Worm (Caenorhabditis elegans) whole organism, L4 larva: Measurements from ENCODE around the gene F41B4.3.

Experiments
- F37D6.2 ChIP-seq: sonication (generic microtip); optimal IDR thresholded peaks from 2 replicates; lab custom pipeline; 2016; ENCODE audit warnings: mild to moderate bottlenecking, missing genetic modification characterization, missing compliant biosample characterization
- R02D3.7 ChIP-seq: fragments of 150-350 bp; sonication (generic microtip); optimal IDR thresholded peaks from 3 replicates; lab custom pipeline; 2014; ENCODE audit warnings: missing biosample characterization, missing genetic modification characterization
- T26A8.4 ChIP-seq: fragments of 200-800 bp; sonication (Bioruptor generic); IDR thresholded peaks from 2 replicates; pipeline ENCODE4 v1.3.6; 2022; ENCODE audit warnings: missing genetic modification characterization, missing compliant biosample characterization
- ZK337.2 ChIP-seq: fragments of 200-800 bp; sonication (Bioruptor generic); IDR thresholded peaks from 2 replicates; pipeline ENCODE4 v1.3.6; 2022; ENCODE audit warnings: missing genetic modification reagents, missing genetic modification characterization, missing compliant biosample characterization
- ZK546.5 ChIP-seq, 2 experiments: sonication (generic microtip); optimal IDR thresholded peaks; 2 replicates each; lab custom pipeline; 2017; ENCODE audit warnings: missing biosample characterization in 2 of 2, missing genetic modification characterization in 2 of 2
- aha-1 ChIP-seq: fragments of 150-350 bp; peaks from one replicate; lab custom pipeline; 2014; ENCODE audit warnings: missing biosample characterization, missing genetic modification characterization
- aly-2 ChIP-seq: sonication (generic microtip); optimal IDR thresholded peaks from 2 replicates; lab custom pipeline; 2018; ENCODE audit warnings: missing biosample characterization, missing genetic modification characterization
- ama-1 ChIP-seq: fragments of 150-350 bp; optimal IDR thresholded peaks from 2 replicates; lab custom pipeline; 2014; ENCODE audit warnings: inconsistent platforms, mixed read lengths
- arid-1 ChIP-seq: fragments of 200-800 bp; sonication (Bioruptor generic); conservative IDR thresholded peaks from 2 replicates; pipeline ENCODE4 v1.3.6; 2022; ENCODE audit warnings: missing genetic modification reagents, missing genetic modification characterization, missing compliant biosample characterization
- attf-4 ChIP-seq: sonication (generic microtip); optimal IDR thresholded peaks from 3 replicates; lab custom pipeline; 2017; ENCODE audit warnings: missing biosample characterization, missing genetic modification characterization
- ceh-20 ChIP-seq: fragments of 200-800 bp; sonication (Bioruptor generic); IDR thresholded peaks from 2 replicates; pipeline ENCODE4 v1.3.6; 2022; ENCODE audit warnings: missing genetic modification reagents, missing genetic modification characterization, missing compliant biosample characterization
- ceh-62 ChIP-seq: sonication (generic microtip); optimal IDR thresholded peaks from 2 replicates; lab custom pipeline; 2017; ENCODE audit warnings: missing biosample characterization, missing genetic modification characterization
- ceh-82 ChIP-seq: sonication (generic microtip); optimal IDR thresholded peaks from 2 replicates; lab custom pipeline; 2017; ENCODE audit warnings: missing biosample characterization, missing genetic modification characterization
- ctbp-1 ChIP-seq: fragments of 200-800 bp; sonication (Bioruptor generic); IDR thresholded peaks from 2 replicates; pipeline ENCODE4 v1.3.6; 2022; ENCODE audit warnings: missing genetic modification reagents, missing genetic modification characterization, missing compliant biosample characterization
- daf-12 ChIP-seq: fragments of 150-350 bp; optimal IDR thresholded peaks from 2 replicates; lab custom pipeline; 2014; ENCODE audit warnings: missing biosample characterization, missing genetic modification reagents, missing genetic modification characterization
- daf-16 ChIP-seq, 3 experiments: sonication (generic microtip); optimal IDR thresholded peaks; 2 replicates each; lab custom pipeline; 2016 to 2017; ENCODE audit warnings: missing genetic modification characterization in 3 of 3, missing genetic modification reagents in 3 of 3, mild to moderate bottlenecking in 2 of 3, missing compliant biosample characterization in 2 of 3, missing biosample characterization in 1 of 3, moderate library complexity in 1 of 3
- dmd-6 ChIP-seq: fragments of 200-800 bp; sonication (Bioruptor generic); IDR thresholded peaks from 2 replicates; pipeline ENCODE4 v1.3.6; 2022; ENCODE audit warnings: missing genetic modification reagents, missing genetic modification characterization, missing compliant biosample characterization
- dmd-9 ChIP-seq: fragments of 200-800 bp; sonication (Bioruptor generic); IDR thresholded peaks from 2 replicates; pipeline ENCODE4 v1.3.6; 2022; ENCODE audit warnings: missing genetic modification reagents, missing genetic modification characterization, missing compliant biosample characterization
- egl-27 ChIP-seq: sonication (generic microtip); optimal IDR thresholded peaks from 3 replicates; lab custom pipeline; 2017; ENCODE audit warnings: missing biosample characterization, missing genetic modification reagents, missing genetic modification characterization
- hif-1 ChIP-seq, 2 experiments: sonication (generic microtip); optimal IDR thresholded peaks; 2 replicates each; lab custom pipeline; 2016 to 2017; ENCODE audit warnings: missing compliant biosample characterization in 2 of 2, missing genetic modification characterization in 2 of 2, missing genetic modification reagents in 2 of 2, missing genotype in 2 of 2, mild to moderate bottlenecking in 1 of 2
- hlh-11 ChIP-seq: fragments of 200-800 bp; sonication (Bioruptor generic); optimal IDR thresholded peaks from 2 replicates; lab custom pipeline; 2018; ENCODE audit warnings: mild to moderate bottlenecking, missing genetic modification characterization, missing compliant biosample characterization
- hlh-30 ChIP-seq: sonication (generic microtip); optimal IDR thresholded peaks from 2 replicates; lab custom pipeline; 2017; ENCODE audit warnings: antibody characterized with exemption, mild to moderate bottlenecking, missing genetic modification characterization, missing compliant biosample characterization; ENCODE audit not compliant: insufficient read depth
- hmg-1.1 ChIP-seq: fragments of 200-800 bp; sonication (Bioruptor generic); IDR thresholded peaks from 2 replicates; pipeline ENCODE4 v1.3.6; 2022; ENCODE audit warnings: missing genetic modification reagents, missing genetic modification characterization, missing compliant biosample characterization
- lin-15B ChIP-seq: fragments of 150-350 bp; sonication (generic microtip); optimal IDR thresholded peaks from 3 replicates; lab custom pipeline; 2014; ENCODE audit warnings: missing biosample characterization, missing genetic modification characterization
- lin-38 ChIP-seq: fragments of 200-800 bp; sonication (Bioruptor generic); IDR thresholded peaks from 2 replicates; pipeline ENCODE4 v1.3.6; 2022; ENCODE audit warnings: missing genetic modification reagents, missing genetic modification characterization, missing compliant biosample characterization
- mep-1 ChIP-seq: fragments of 150-350 bp; sonication (generic microtip); optimal IDR thresholded peaks from 3 replicates; lab custom pipeline; 2014; ENCODE audit warnings: missing biosample characterization, missing genetic modification characterization
- mes-2 ChIP-seq: sonication (generic microtip); optimal IDR thresholded peaks from 2 replicates; lab custom pipeline; 2016; ENCODE audit warnings: missing genotype, mild to moderate bottlenecking, missing genetic modification characterization, missing compliant biosample characterization; ENCODE audit not compliant: poor library complexity, severe bottlenecking
- mxl-2 ChIP-seq: fragments of 200-800 bp; sonication (Bioruptor generic); conservative IDR thresholded peaks from 2 replicates; pipeline ENCODE4 v1.3.6; 2022; ENCODE audit warnings: missing genetic modification reagents, missing genetic modification characterization, missing compliant biosample characterization
- nhr-10 ChIP-seq: fragments of 150-350 bp; optimal IDR thresholded peaks from 2 replicates; lab custom pipeline; 2014; ENCODE audit warnings: missing biosample characterization, missing genetic modification characterization
- nhr-102 ChIP-seq: sonication (generic microtip); optimal IDR thresholded peaks from 2 replicates; lab custom pipeline; 2016; ENCODE audit warnings: mild to moderate bottlenecking, missing genetic modification characterization, moderate library complexity, missing compliant biosample characterization
- nhr-11 ChIP-seq: fragments of 150-350 bp; optimal IDR thresholded peaks from 2 replicates; lab custom pipeline; 2014; ENCODE audit warnings: missing biosample characterization, missing genetic modification characterization
- nhr-111 ChIP-seq: fragments of 200-800 bp; sonication (Bioruptor generic); optimal IDR thresholded peaks from 2 replicates; lab custom pipeline; 2018; ENCODE audit warnings: mild to moderate bottlenecking, missing genetic modification characterization, missing compliant biosample characterization
- nhr-237 ChIP-seq: sonication (generic microtip); optimal IDR thresholded peaks from 2 replicates; lab custom pipeline; 2017; ENCODE audit warnings: missing biosample characterization, missing genetic modification characterization
- nhr-25 ChIP-seq: sonication (generic microtip); optimal IDR thresholded peaks from 2 replicates; lab custom pipeline; 2017; ENCODE audit warnings: missing genetic modification characterization, mild to moderate bottlenecking, missing compliant biosample characterization, antibody characterized with exemption, moderate library complexity, borderline replicate concordance; ENCODE audit not compliant: insufficient read depth
- nhr-77 ChIP-seq: fragments of 150-350 bp; optimal IDR thresholded peaks from 2 replicates; lab custom pipeline; 2014; ENCODE audit warnings: missing biosample characterization, missing genetic modification characterization
- php-3 ChIP-seq: fragments of 200-800 bp; sonication (Bioruptor generic); IDR thresholded peaks from 2 replicates; pipeline ENCODE4 v1.3.6; 2022; ENCODE audit warnings: missing genetic modification reagents, missing genetic modification characterization, missing compliant biosample characterization
- rbr-2 ChIP-seq: sonication (generic microtip); optimal IDR thresholded peaks from 2 replicates; lab custom pipeline; 2016; ENCODE audit warnings: missing genotype, missing genetic modification characterization, missing compliant biosample characterization
- set-16 ChIP-seq: fragments of 200-800 bp; sonication (Bioruptor generic); IDR thresholded peaks from 2 replicates; pipeline ENCODE4 v1.3.6; 2022; ENCODE audit warnings: missing genetic modification reagents, missing genetic modification characterization, missing compliant biosample characterization
- snpc-1.2 ChIP-seq: fragments of 200-800 bp; sonication (Bioruptor generic); IDR thresholded peaks from 2 replicates; pipeline ENCODE4 v1.3.6; 2022; ENCODE audit warnings: missing genetic modification reagents, missing genetic modification characterization, missing compliant biosample characterization
- snpc-4 ChIP-seq: fragments of 150-350 bp; optimal IDR thresholded peaks from 2 replicates; lab custom pipeline; 2014; ENCODE audit warnings: missing biosample characterization, missing genetic modification characterization
- unc-39 ChIP-seq: sonication (generic microtip); optimal IDR thresholded peaks from 2 replicates; lab custom pipeline; 2017; ENCODE audit warnings: missing biosample characterization, missing genetic modification characterization
- unc-62 ChIP-seq, 3 experiments: fragments of 150-350 bp in 1 of 3; sonication (generic microtip); optimal IDR thresholded peaks in 2 of 3; peaks in 1 of 3; 1 replicate in 1 of 3; 2 replicates in 2 of 3; lab custom pipeline; 2014 to 2017; ENCODE audit warnings: missing biosample characterization in 3 of 3, missing genetic modification characterization in 3 of 3, missing genetic modification reagents in 3 of 3, missing genotype in 1 of 3
- zfp-3 ChIP-seq: fragments of 200-800 bp; sonication (Bioruptor generic); conservative IDR thresholded peaks from 2 replicates; pipeline ENCODE4 v1.3.6; 2022; ENCODE audit warnings: missing genetic modification reagents, missing genetic modification characterization, missing compliant biosample characterization
- zip-11 ChIP-seq: fragments of 200-800 bp; sonication (Bioruptor generic); IDR thresholded peaks from 2 replicates; pipeline ENCODE4 v1.3.6; 2022; ENCODE audit warnings: missing genetic modification characterization, missing compliant biosample characterization

The F41B4.3 gene

DNA sequence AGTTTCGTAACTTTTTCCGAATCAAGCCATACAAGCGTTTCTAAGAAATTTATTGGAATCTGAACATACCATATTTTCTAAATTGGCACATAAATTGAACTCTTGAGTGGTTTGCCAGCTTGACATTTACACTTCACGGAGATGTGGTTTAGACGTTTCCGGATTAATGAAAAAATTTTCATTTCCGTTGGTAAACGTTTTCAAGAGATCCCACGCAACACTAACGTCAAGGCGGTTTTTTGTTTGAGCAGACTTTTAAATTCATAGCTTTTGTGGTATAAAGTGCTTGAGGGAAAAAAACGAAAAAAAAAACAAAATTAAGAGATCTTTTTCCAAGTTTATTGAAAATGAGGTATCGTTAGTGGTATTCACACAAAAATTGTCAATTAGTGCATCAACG, 749 bp downstream of the F41B4.3 start, which contains the start of gene F41B4.2:
F41B4.2 (minus strand) TSS at position 101 of the 400 bp plus-strand sequence.
- no peak for TF ChIP-seq nhr-10 (tag; lab: Kevin White, UChicago)
- no peak for TF ChIP-seq arid-1 (GFP tag; lab: Robert Waterston, UW)
- peak; percentile 57 for TF ChIP-seq aha-1 (tag; lab: Kevin White, UChicago)
- no peak for TF ChIP-seq nhr-102 (tag; lab: Kevin White, UChicago)

DNA sequence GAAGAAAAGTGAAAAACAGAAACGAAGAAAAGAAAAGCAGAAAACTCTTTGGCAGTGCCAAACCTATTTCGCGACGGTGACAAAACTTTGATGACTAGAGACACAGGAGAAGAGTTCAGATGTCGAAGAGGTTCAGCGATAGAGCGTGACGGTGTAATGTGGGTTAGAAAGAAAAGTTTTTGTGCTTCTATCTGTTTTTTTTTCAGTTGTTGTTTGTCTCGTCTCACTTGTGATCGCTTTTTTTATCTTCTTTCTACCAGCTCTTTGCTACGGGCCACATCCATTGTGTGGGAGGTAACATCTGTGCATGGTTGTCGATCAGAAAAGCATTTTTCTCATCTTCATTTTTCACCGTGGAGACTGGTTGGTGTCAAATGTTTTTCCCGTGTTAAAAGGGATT, 10.1 kb downstream of the F41B4.3 start, which contains the start of gene F41B4.1:
F41B4.1 (minus strand) TSS at position 23 of the 400 bp plus-strand sequence.
- TF ChIP-seq php-3 (no peak), nhr-77 (no peak), F37D6.2 (tag; lab: Kevin White, UChicago) (no peak), hmg-1.1 (no peak), mep-1 (tag; lab: Kevin White, UChicago) (no peak), ama-1 (no peak), ZK337.2 (GFP tag; lab: Robert Waterston, UW) (0 out of 2 replicates have a peak, but pooled peaks have one; percentile 20), zip-11 (no peak), ceh-20 (GFP tag; lab: Robert Waterston, UW) (0 out of 2 replicates have a peak, but pooled peaks have one; percentile 54), dmd-6 (GFP tag; lab: Robert Waterston, UW) (peak; percentile 11; the same call in 1 of the 2 replicates), ZK546.5 (tag; optimal IDR thresholded peaks at IDR 0.05; lab: Kevin White, UChicago) (no peak), arid-1 (GFP tag; lab: Robert Waterston, UW) (no peak), nhr-111 (GFP tag; lab: Kevin White, UChicago) (no peak), daf-16 (GFP tag; optimal IDR thresholded peaks at IDR 0.05; lab: Kevin White, UChicago) (peak in 1 of 2 experiments; percentile 82), daf-16 (tag; optimal IDR thresholded peaks at IDR 0.05; lab: Kevin White, UChicago) (no peak), nhr-11 (tag; lab: Kevin White, UChicago) (peak; percentile 55), dmd-9 (GFP tag; lab: Robert Waterston, UW) (no peak), mxl-2 (GFP tag; lab: Robert Waterston, UW) (no peak), ctbp-1 (GFP tag; lab: Robert Waterston, UW) (no peak), hlh-30 (peak; percentile 14), hlh-11 (tag; lab: Kevin White, UChicago) (peak; percentile 69), attf-4 (no peak), snpc-1.2 (no peak), R02D3.7 (tag; lab: Kevin White, UChicago) (no peak), unc-39 (tag; lab: Kevin White, UChicago) (no peak), mes-2 (tag; lab: Kevin White, UChicago) (no peak), unc-62 (GFP tag; optimal IDR thresholded peaks at IDR 0.05 in 1 of 2; lab: Kevin White, UChicago) (no peak), unc-62 (tag; optimal IDR thresholded peaks at IDR 0.05; lab: Kevin White, UChicago) (no peak), nhr-237 (tag; lab: Kevin White, UChicago) (no peak)

DNA sequence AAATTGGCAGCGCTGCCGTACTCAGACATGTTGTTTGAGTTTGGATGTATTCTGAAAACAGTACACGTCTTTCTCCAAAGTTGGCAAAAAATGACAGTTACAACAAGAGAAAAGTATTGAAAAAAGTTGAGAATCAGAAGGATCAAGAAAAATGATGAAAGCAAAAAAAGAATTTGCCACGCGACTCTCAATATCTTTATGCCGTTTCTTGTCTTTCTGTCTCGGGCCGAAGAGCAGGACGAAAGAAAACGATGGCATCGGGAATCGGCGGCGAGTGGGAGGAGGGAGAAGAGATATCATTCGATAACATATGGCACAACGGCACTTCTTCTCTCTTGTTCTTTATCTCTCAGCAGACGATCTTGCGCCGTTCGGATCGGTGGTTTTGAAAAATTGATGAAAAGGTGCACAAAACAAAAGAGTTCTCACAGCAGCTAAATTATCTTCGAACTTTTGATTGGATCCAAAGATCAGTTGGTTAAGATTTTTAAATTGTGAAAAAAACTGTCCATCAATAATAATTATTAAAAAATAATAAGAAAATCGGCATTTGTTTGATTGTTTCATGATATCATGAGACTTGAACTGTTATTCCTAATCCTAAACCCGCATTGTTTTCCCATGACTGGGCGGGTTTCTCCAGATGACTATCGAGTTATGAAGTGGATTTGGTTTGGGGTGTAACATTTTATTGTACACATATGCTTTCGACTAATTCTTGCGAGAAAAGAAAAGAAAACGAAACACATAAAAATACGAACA, 12.5 kb downstream of the F41B4.3 start, which contains the start of gene gei-15:
gei-15 (minus strand) TSS at position 51 of the 762 bp plus-strand sequence.
- TF ChIP-seq zip-11 (no peak), zfp-3 (no peak), snpc-4 (no peak), ceh-62 (tag; lab: Kevin White, UChicago) (no peak), mep-1 (tag; lab: Kevin White, UChicago) (no peak), aha-1 (tag; lab: Kevin White, UChicago) (peak; percentile 63), hlh-30 (no peak), T26A8.4 (GFP tag; lab: Robert Waterston, UW) (no peak), nhr-25 (tag; lab: Kevin White, UChicago) (no peak), ceh-82 (tag; lab: Kevin White, UChicago) (no peak), egl-27 (tag; lab: Kevin White, UChicago) (no peak), arid-1 (GFP tag; lab: Robert Waterston, UW) (no peak), hif-1 (tag; optimal IDR thresholded peaks at IDR 0.05; lab: Kevin White, UChicago) (no peak), dmd-9 (GFP tag; lab: Robert Waterston, UW) (no peak), rbr-2 (tag; lab: Kevin White, UChicago) (no peak), set-16 (no peak), ZK337.2 (GFP tag; lab: Robert Waterston, UW) (no peak), nhr-237 (tag; lab: Kevin White, UChicago) (no peak), daf-12 (no peak), aly-2 (tag; lab: Kevin White, UChicago) (no peak), lin-38 (GFP tag; lab: Robert Waterston, UW) (no peak), nhr-11 (tag; lab: Kevin White, UChicago) (peak; percentile 1), lin-15B (tag; lab: Kevin White, UChicago) (no peak), hlh-11 (tag; lab: Kevin White, UChicago) (peak; percentile 55), ceh-20 (GFP tag; lab: Robert Waterston, UW) (no peak)
